Worm (Caenorhabditis elegans) whole organism, early embryonic: Measurements from ENCODE around the gene C36C9.6.

Experiments used
- B0310.2 ChIP-seq: sonication (generic microtip); optimal IDR thresholded peaks from 2 replicates; lab custom pipeline; 2016; ENCODE audit warnings: mild to moderate bottlenecking, missing genetic modification characterization, missing compliant biosample characterization
- F13C5.2 ChIP-seq: sonication (generic microtip); optimal IDR thresholded peaks from 2 replicates; lab custom pipeline; 2017; ENCODE audit warnings: mild to moderate bottlenecking, missing genetic modification characterization, inconsistent platforms, missing compliant biosample characterization
- aly-1 ChIP-seq: sonication (generic microtip); optimal IDR thresholded peaks from 2 replicates; lab custom pipeline; 2016; ENCODE audit warnings: missing genetic modification characterization, missing compliant biosample characterization
- ama-1 ChIP-seq: fragments of 150-350 bp; optimal IDR thresholded peaks from 2 replicates; lab custom pipeline; 2014
- ets-7 ChIP-seq: sonication (generic microtip); optimal IDR thresholded peaks from 2 replicates; lab custom pipeline; 2016; ENCODE audit warnings: missing genotype, missing genetic modification characterization, missing compliant biosample characterization
- flt-1 ChIP-seq: fragments of 200-800 bp; sonication (Bioruptor generic); IDR thresholded peaks from 2 replicates; pipeline ENCODE4 v1.3.6; 2022; ENCODE audit warnings: missing genetic modification characterization, missing compliant biosample characterization
- hmg-4 ChIP-seq: fragments of 200-800 bp; sonication (Bioruptor generic); optimal IDR thresholded peaks from 2 replicates; lab custom pipeline; 2018; ENCODE audit warnings: mild to moderate bottlenecking, missing genetic modification characterization, missing compliant biosample characterization
- pes-1 ChIP-seq: fragments of 200-800 bp; sonication (Bioruptor generic); IDR thresholded peaks from 2 replicates; pipeline ENCODE4 v1.3.6; 2022; ENCODE audit warnings: missing genetic modification reagents, missing genetic modification characterization, missing compliant biosample characterization
- scrt-1 ChIP-seq: fragments of 200-800 bp; sonication (Bioruptor generic); IDR thresholded peaks from 2 replicates; pipeline ENCODE4 v1.3.6; 2022; ENCODE audit warnings: missing genetic modification characterization, missing compliant biosample characterization
- tbx-11 ChIP-seq: fragments of 200-800 bp; sonication (Bioruptor generic); IDR thresholded peaks from 2 replicates; pipeline ENCODE4 v1.3.6; 2022; ENCODE audit warnings: missing genetic modification characterization, missing compliant biosample characterization
- tbx-37 ChIP-seq: fragments of 200-800 bp; sonication (Bioruptor generic); conservative IDR thresholded peaks from 2 replicates; pipeline ENCODE4 v1.3.6; 2022; ENCODE audit warnings: missing genetic modification reagents, missing genetic modification characterization, missing compliant biosample characterization
- tra-4 ChIP-seq: sonication (generic microtip); optimal IDR thresholded peaks from 2 replicates; lab custom pipeline; 2017; ENCODE audit warnings: missing genetic modification characterization, missing compliant biosample characterization

ce11 chrX:1682558-1682957 is 8.2 kb downstream of the C36C9.6 start, which contains the start of gene meg-4:
- TF ChIP-seq ama-1 (lab: Kevin White, UChicago), result no peak
- no peak for TF ChIP-seq flt-1 (GFP tag; lab: Robert Waterston, UW)
- TF ChIP-seq scrt-1 (GFP tag; lab: Robert Waterston, UW), result no peak
- TF ChIP-seq tbx-37 (GFP tag; lab: Robert Waterston, UW), result no peak
- TF ChIP-seq B0310.2 (tag; lab: Kevin White, UChicago), result no peak
- TF ChIP-seq aly-1, result no peak
- no peak for TF ChIP-seq hmg-4 (GFP tag; lab: Kevin White, UChicago)
- TF ChIP-seq ets-7 (tag; lab: Kevin White, UChicago), result no peak
- no peak for TF ChIP-seq tbx-11 (GFP tag; lab: Robert Waterston, UW)
- TF ChIP-seq tra-4 (tag; lab: Kevin White, UChicago), result no peak
- TF ChIP-seq pes-1 (GFP tag; lab: Robert Waterston, UW), result no peak
- no peak for TF ChIP-seq F13C5.2 (tag; lab: Kevin White, UChicago)
